Fruit fly (Drosophila melanogaster): ENCODE results near the gene MnM.

- TF ChIP-seq eg (GFP tag; IDR thresholded peaks at IDR 0.05), result no peak
- no peak for TF ChIP-seq CG6808 (GFP tag; optimal IDR thresholded peaks at IDR 0.05)
- TF ChIP-seq CG31627 (GFP tag; optimal IDR thresholded peaks at IDR 0.05), result no peak
- TF ChIP-seq salr (GFP tag; optimal IDR thresholded peaks at IDR 0.05), result no peak
- no peak for TF ChIP-seq CG11902 (GFP tag; optimal IDR thresholded peaks at IDR 0.05)
- TF ChIP-seq CG3032 (tag; optimal IDR thresholded peaks at IDR 0.05), result no peak
Measured at dm6 chr3L:3124939-3125648, 53.3 kb downstream of the MnM start.

All from whole organism, prepupa.